Fruit fly (Drosophila melanogaster) whole organism, embryonic: Measurements from ENCODE around the gene Fst.

Experiments
- Atf6 ChIP-seq: fragments of 200-800 bp; sonication (Bioruptor generic); IDR thresholded peaks from 2 replicates; pipeline ENCODE4 v1.3.6; 2022; ENCODE audit warnings: missing biosample characterization, missing genetic modification characterization
- BtbVII ChIP-seq: fragments of 200-800 bp; sonication (Bioruptor generic); optimal IDR thresholded peaks from 3 replicates; lab custom pipeline; 2017; ENCODE audit warnings: missing biosample characterization, mild to moderate bottlenecking, missing genetic modification characterization
- CG10462 ChIP-seq: fragments of 200-800 bp; sonication (Bioruptor generic); optimal IDR thresholded peaks from 2 replicates; lab custom pipeline; 2016; ENCODE audit warnings: missing biosample characterization, missing genetic modification characterization
- CG12299 ChIP-seq: fragments of 200-800 bp; sonication (Bioruptor generic); optimal IDR thresholded peaks from 2 replicates; lab custom pipeline; 2018; ENCODE audit warnings: missing biosample characterization, mild to moderate bottlenecking, missing genetic modification characterization
- CG13624 ChIP-seq: fragments of 200-800 bp; sonication (Bioruptor generic); optimal IDR thresholded peaks from 2 replicates; lab custom pipeline; 2016; ENCODE audit warnings: missing biosample characterization, missing genetic modification characterization
- CG13894 ChIP-seq: fragments of 200-800 bp; sonication (Bioruptor generic); optimal IDR thresholded peaks from 3 replicates; lab custom pipeline; 2018; ENCODE audit warnings: missing biosample characterization, mild to moderate bottlenecking, missing genetic modification characterization, moderate library complexity
- CG17359 ChIP-seq: fragments of 200-800 bp; sonication (Bioruptor generic); optimal IDR thresholded peaks from 3 replicates; lab custom pipeline; 2018; ENCODE audit warnings: missing biosample characterization, mild to moderate bottlenecking, missing genetic modification characterization, moderate library complexity
- CG17802 ChIP-seq: fragments of 200-800 bp; sonication (Bioruptor generic); optimal IDR thresholded peaks from 2 replicates; lab custom pipeline; 2018; ENCODE audit warnings: missing biosample characterization, mild to moderate bottlenecking, missing genetic modification characterization, moderate library complexity
- CG2129 ChIP-seq: fragments of 200-800 bp; sonication (Bioruptor generic); IDR thresholded peaks from 2 replicates; pipeline ENCODE4 v1.3.6; 2022; ENCODE audit warnings: missing biosample characterization, missing genetic modification characterization; ENCODE audit not compliant: partially characterized antibody
- CG2199 ChIP-seq: fragments of 200-800 bp; sonication (Bioruptor generic); IDR thresholded peaks from 3 replicates; pipeline ENCODE4 v1.3.6; 2022; ENCODE audit warnings: missing biosample characterization, missing genetic modification characterization
- CG3065 ChIP-seq: fragments of 200-800 bp; sonication (Bioruptor generic); optimal IDR thresholded peaks from 2 replicates; lab custom pipeline; 2016; ENCODE audit warnings: missing biosample characterization, missing genetic modification characterization
- CG34422 ChIP-seq: fragments of 200-800 bp; sonication (Bioruptor generic); IDR thresholded peaks from 3 replicates; pipeline ENCODE4 v1.3.6; 2022; ENCODE audit warnings: missing biosample characterization, missing genetic modification characterization
- CG4617 ChIP-seq: fragments of 200-800 bp; sonication (Bioruptor generic); optimal IDR thresholded peaks from 3 replicates; lab custom pipeline; 2016; ENCODE audit warnings: missing biosample characterization, missing genetic modification characterization, borderline replicate concordance
- CG8924 ChIP-seq: fragments of 200-800 bp; optimal IDR thresholded peaks from 3 replicates; lab custom pipeline; 2019; ENCODE audit warnings: missing biosample characterization, mild to moderate bottlenecking, missing genetic modification characterization, moderate library complexity
- CG9876 ChIP-seq: fragments of 200-800 bp; sonication (Bioruptor generic); optimal IDR thresholded peaks from 2 replicates; lab custom pipeline; 2016; ENCODE audit warnings: missing biosample characterization, missing genetic modification characterization
- CG9932 ChIP-seq: fragments of 200-800 bp; sonication (Bioruptor generic); IDR thresholded peaks from 2 replicates; pipeline ENCODE4 v1.3.6; 2022; ENCODE audit warnings: missing biosample characterization, missing genetic modification characterization
- CTCF ChIP-seq: fragments of 200-800 bp; sonication (Bioruptor generic); optimal IDR thresholded peaks from 2 replicates; lab custom pipeline; 2017; ENCODE audit warnings: missing biosample characterization, mild to moderate bottlenecking, missing genetic modification characterization, moderate library complexity
- Dad ChIP-seq: fragments of 200-800 bp; sonication (Bioruptor generic); optimal IDR thresholded peaks from 3 replicates; lab custom pipeline; 2016; ENCODE audit warnings: missing biosample characterization, missing genetic modification characterization
- Dp ChIP-seq: fragments of 200-800 bp; sonication (Bioruptor generic); optimal IDR thresholded peaks from 2 replicates; lab custom pipeline; 2018; ENCODE audit warnings: missing biosample characterization, mild to moderate bottlenecking, missing genetic modification characterization, moderate library complexity
- Lhr ChIP-seq: fragments of 200-800 bp; sonication (Bioruptor generic); optimal IDR thresholded peaks from 3 replicates; lab custom pipeline; 2017; ENCODE audit warnings: mild to moderate bottlenecking, missing biosample characterization, missing genetic modification reagents, missing genetic modification characterization
- MBD-R2 ChIP-seq: fragments of 200-800 bp; sonication (Bioruptor generic); IDR thresholded peaks from 2 replicates; pipeline ENCODE4 v1.3.6; 2022; ENCODE audit warnings: missing biosample characterization, missing genetic modification characterization
- NfI ChIP-seq: fragments of 200-800 bp; sonication (Bioruptor generic); optimal IDR thresholded peaks from 3 replicates; lab custom pipeline; 2018; ENCODE audit warnings: missing biosample characterization, mild to moderate bottlenecking, missing genetic modification characterization, moderate library complexity
- Opbp ChIP-seq: fragments of 200-800 bp; sonication (Bioruptor generic); IDR thresholded peaks from 3 replicates; pipeline ENCODE4 v1.3.6; 2022; ENCODE audit warnings: missing biosample characterization, missing genetic modification characterization; ENCODE audit not compliant: partially characterized antibody
- YL-1 ChIP-seq: fragments of 200-800 bp; sonication (Bioruptor generic); optimal IDR thresholded peaks from 3 replicates; lab custom pipeline; 2017; ENCODE audit warnings: missing biosample characterization, mild to moderate bottlenecking, missing genetic modification characterization
- ara ChIP-seq: fragments of 200-800 bp; sonication (Bioruptor generic); IDR thresholded peaks from 2 replicates; pipeline ENCODE4 v1.3.6; 2022; ENCODE audit warnings: missing biosample characterization, missing genetic modification characterization
- ash1 ChIP-seq: fragments of 200-800 bp; sonication (Bioruptor generic); optimal IDR thresholded peaks from 2 replicates; lab custom pipeline; 2018; ENCODE audit warnings: missing biosample characterization, mild to moderate bottlenecking, missing genetic modification characterization
- ato ChIP-seq: fragments of 200-800 bp; sonication (Bioruptor generic); IDR thresholded peaks from 2 replicates; pipeline ENCODE4 v1.3.6; 2022; ENCODE audit warnings: missing biosample characterization, missing genetic modification characterization; ENCODE audit not compliant: partially characterized antibody
- bbx ChIP-seq: fragments of 200-800 bp; sonication (Bioruptor generic); IDR thresholded peaks from 2 replicates; pipeline ENCODE4 v1.3.6; 2022; ENCODE audit warnings: missing biosample characterization, missing genetic modification characterization; ENCODE audit not compliant: partially characterized antibody
- bigmax ChIP-seq: fragments of 200-800 bp; sonication (Bioruptor generic); optimal IDR thresholded peaks from 2 replicates; lab custom pipeline; 2018; ENCODE audit warnings: missing biosample characterization, mild to moderate bottlenecking, missing genetic modification characterization
- chinmo ChIP-seq: fragments of 200-800 bp; sonication (Bioruptor generic); IDR thresholded peaks from 4 replicates; pipeline ENCODE4 v1.3.6; 2022; ENCODE audit warnings: missing biosample characterization, missing genetic modification characterization; ENCODE audit not compliant: partially characterized antibody
- danr ChIP-seq: fragments of 200-800 bp; sonication (Bioruptor generic); IDR thresholded peaks from 2 replicates; pipeline ENCODE4 v1.3.6; 2022; ENCODE audit warnings: missing biosample characterization, missing genetic modification characterization
- dm ChIP-seq: fragments of 200-800 bp; sonication (Bioruptor generic); optimal IDR thresholded peaks from 3 replicates; lab custom pipeline; 2016; ENCODE audit warnings: missing biosample characterization, missing genetic modification characterization
- dysf ChIP-seq: fragments of 200-800 bp; sonication (Bioruptor generic); IDR thresholded peaks from 3 replicates; pipeline ENCODE4 v1.3.6; 2022; ENCODE audit warnings: missing biosample characterization, missing genetic modification characterization
- ems ChIP-seq: fragments of 200-800 bp; sonication (Bioruptor generic); optimal IDR thresholded peaks from 3 replicates; lab custom pipeline; 2016; ENCODE audit warnings: missing biosample characterization, missing genetic modification characterization
- gcm ChIP-seq: fragments of 200-800 bp; sonication (Bioruptor generic); optimal IDR thresholded peaks from 2 replicates; lab custom pipeline; 2019; ENCODE audit warnings: missing biosample characterization, mild to moderate bottlenecking, missing genetic modification characterization, moderate library complexity
- gsb-n ChIP-seq: fragments of 200-800 bp; sonication (Bioruptor generic); optimal IDR thresholded peaks from 3 replicates; lab custom pipeline; 2018; ENCODE audit warnings: missing biosample characterization, mild to moderate bottlenecking, missing genetic modification characterization
- hkb ChIP-seq, 2 experiments: fragments of 200-800 bp in 1 of 2; fragments of >200 bp in 1 of 2; sonication (Bioruptor generic) in 1 of 2; IDR thresholded peaks in 1 of 2; optimal IDR thresholded peaks in 1 of 2; 2 replicates each; pipeline versions ENCODE4 v1.3.6 to Lab custom; 2017 to 2022; ENCODE audit warnings: missing biosample characterization in 1 of 2, missing genetic modification characterization in 1 of 2
- lmd ChIP-seq: fragments of 200-800 bp; sonication (Bioruptor generic); IDR thresholded peaks from 2 replicates; pipeline ENCODE4 v1.3.6; 2022; ENCODE audit warnings: missing biosample characterization, missing genetic modification characterization
- p53 ChIP-seq: fragments of 200-800 bp; sonication (Bioruptor generic); optimal IDR thresholded peaks from 2 replicates; lab custom pipeline; 2016; ENCODE audit warnings: missing biosample characterization, missing genetic modification characterization
- pho ChIP-seq: fragments of 200-800 bp; sonication (Bioruptor generic); optimal IDR thresholded peaks from 2 replicates; lab custom pipeline; 2016; ENCODE audit warnings: missing biosample characterization, missing genetic modification characterization
- phol ChIP-seq: fragments of 200-800 bp; sonication (Bioruptor generic); optimal IDR thresholded peaks from 3 replicates; lab custom pipeline; 2018; ENCODE audit warnings: missing biosample characterization, mild to moderate bottlenecking, missing genetic modification characterization, moderate library complexity
- pzg ChIP-seq: fragments of 200-800 bp; sonication (Bioruptor generic); optimal IDR thresholded peaks from 3 replicates; lab custom pipeline; 2018; ENCODE audit warnings: missing biosample characterization, mild to moderate bottlenecking, missing genetic modification characterization, moderate library complexity
- ro ChIP-seq: fragments of 200-800 bp; sonication (Bioruptor generic); IDR thresholded peaks from 2 replicates; pipeline ENCODE4 v1.3.6; 2022; ENCODE audit warnings: missing biosample characterization, missing genetic modification characterization
- row ChIP-seq: fragments of 200-800 bp; sonication (Bioruptor generic); IDR thresholded peaks from 3 replicates; pipeline ENCODE4 v1.3.6; 2022; ENCODE audit warnings: missing biosample characterization, missing genetic modification characterization
- sens ChIP-seq: fragments of 200-800 bp; sonication (Bioruptor generic); peaks from one replicate; lab custom pipeline; 2016; ENCODE audit warnings: missing biosample characterization, missing genetic modification characterization
- tna ChIP-seq: fragments of 200-800 bp; sonication (Bioruptor generic); IDR thresholded peaks from 2 replicates; pipeline ENCODE4 v1.3.6; 2022; ENCODE audit warnings: missing biosample characterization, missing genetic modification characterization; ENCODE audit not compliant: partially characterized antibody
- unc-4 ChIP-seq: fragments of 200-800 bp; sonication (Bioruptor generic); IDR thresholded peaks from 2 replicates; pipeline ENCODE4 v1.3.6; 2022; ENCODE audit warnings: missing biosample characterization, missing genetic modification characterization; ENCODE audit not compliant: partially characterized antibody
- vvl ChIP-seq: fragments of 200-800 bp; sonication (Bioruptor generic); IDR thresholded peaks from 2 replicates; pipeline ENCODE4 v1.3.6; 2022; ENCODE audit warnings: missing biosample characterization, missing genetic modification characterization
- zen ChIP-seq: fragments of 200-800 bp; sonication (Bioruptor generic); optimal IDR thresholded peaks from 3 replicates; lab custom pipeline; 2018; ENCODE audit warnings: missing biosample characterization, mild to moderate bottlenecking, missing genetic modification characterization, moderate library complexity

Fst gene

DNA sequence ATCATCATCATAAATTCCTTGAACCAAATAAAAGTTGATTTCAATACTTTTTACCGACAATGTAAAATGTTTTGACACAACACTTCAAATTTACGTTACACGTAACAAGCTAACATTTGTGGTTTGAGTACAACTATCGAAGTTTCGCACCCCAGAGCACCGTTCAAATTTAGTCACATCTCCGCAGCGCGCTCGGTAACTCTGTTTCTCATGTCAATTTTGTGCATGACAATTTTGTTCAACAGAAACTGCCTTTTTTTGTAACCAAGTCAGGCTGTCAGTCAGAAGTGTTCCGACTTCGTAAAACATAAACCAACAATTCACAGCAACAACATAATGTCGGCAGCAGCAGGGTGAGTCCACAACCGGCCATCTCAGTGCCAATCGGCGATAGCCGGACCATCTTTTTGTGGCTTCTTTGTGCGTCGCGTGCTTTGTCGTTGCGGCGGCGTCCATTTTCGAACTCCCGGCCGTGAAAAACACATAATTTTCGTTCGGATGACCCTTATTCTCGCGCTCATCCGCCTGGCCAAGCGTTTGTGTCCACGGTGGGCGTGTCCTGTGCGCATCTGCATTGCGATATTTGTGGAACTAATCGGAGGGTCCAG is 31.9 kb upstream of the Fst start, which contains the start of gene p23 (continued):
- TF ChIP-seq CG8924, result peak; percentile 32
- TF ChIP-seq CG2129 (GFP tag; lab: Robert Waterston, UW), result no peak
- no peak for TF ChIP-seq ro (GFP tag; lab: Robert Waterston, UW)
- no peak for TF ChIP-seq ash1
- peak; percentile 83; the same call in 1 of the 4 replicates for TF ChIP-seq chinmo (GFP tag; lab: Robert Waterston, UW)
- peak; percentile 70 for TF ChIP-seq dm
- TF ChIP-seq gsb-n, result peak; percentile 32
- peak; percentile 59 for TF ChIP-seq vvl
- TF ChIP-seq phol (tag; lab: Kevin White, UChicago), result peak; percentile 19
- TF ChIP-seq YL-1, result peak; percentile 84
- TF ChIP-seq NfI (GFP tag; lab: Kevin White, UChicago), result peak; percentile 9
- TF ChIP-seq hkb (optimal IDR thresholded peaks at IDR 0.05; lab: Kevin White, UChicago), result peak; percentile 83
- TF ChIP-seq hkb (GFP tag; IDR thresholded peaks at IDR 0.05; lab: Robert Waterston, UW), result no peak
- no peak for TF ChIP-seq CG17359 (tag; lab: Kevin White, UChicago)
- TF ChIP-seq pho (GFP tag; lab: Kevin White, UChicago), result peak; percentile 24
- TF ChIP-seq row (GFP tag; lab: Robert Waterston, UW), result peak; percentile 32; the same call in 1 of the 3 replicates
- no peak for TF ChIP-seq ato (GFP tag; lab: Robert Waterston, UW)
- no peak for TF ChIP-seq CG17802 (tag; lab: Kevin White, UChicago)
- peak; percentile 73; the same call in 1 of the 3 replicates for TF ChIP-seq CG34422 (GFP tag; lab: Robert Waterston, UW)
- TF ChIP-seq CG13894, result no peak
- no peak for TF ChIP-seq ems
- TF ChIP-seq lmd, result no peak
- peak; percentile 52; the same call in 1 of the 3 replicates for TF ChIP-seq CG2199
- no peak for TF ChIP-seq danr
- no peak for TF ChIP-seq dysf (GFP tag; lab: Robert Waterston, UW)
- TF ChIP-seq CG10462 (GFP tag; lab: Kevin White, UChicago), result no peak
- peak; percentile 96 for TF ChIP-seq bigmax
- TF ChIP-seq CTCF (GFP tag; lab: Kevin White, UChicago), result peak; percentile 81
- TF ChIP-seq tna, result peak; percentile 9; the same call in 1 of the 2 replicates
- TF ChIP-seq Dad (GFP tag; lab: Kevin White, UChicago), result peak; percentile 15
- TF ChIP-seq zen (tag; lab: Kevin White, UChicago), result no peak
- peak; percentile 32 for TF ChIP-seq CG9876 (GFP tag; lab: Kevin White, UChicago)
- TF ChIP-seq pzg (GFP tag; lab: Kevin White, UChicago), result peak; percentile 97
- no peak for TF ChIP-seq CG3065 (GFP tag; lab: Kevin White, UChicago)
- TF ChIP-seq Lhr (GFP tag; lab: Kevin White, UChicago), result peak; percentile 92
- TF ChIP-seq unc-4 (GFP tag; lab: Robert Waterston, UW), result 0 out of 2 replicates have a peak, but pooled peaks have one; percentile 27
- no peak for TF ChIP-seq ara (GFP tag; lab: Robert Waterston, UW)
- TF ChIP-seq Atf6 (GFP tag; lab: Robert Waterston, UW), result no peak
- no peak for TF ChIP-seq gcm
- peak; percentile 62 for TF ChIP-seq sens
- TF ChIP-seq BtbVII (GFP tag; lab: Kevin White, UChicago), result no peak
- peak; percentile 69 for TF ChIP-seq p53 (GFP tag; lab: Kevin White, UChicago)
- peak; percentile 59 for TF ChIP-seq CG13624 (GFP tag; lab: Kevin White, UChicago)
- TF ChIP-seq Opbp (GFP tag; lab: Robert Waterston, UW), result peak; percentile 61; the same call in 2 of the 3 replicates
- peak; percentile 81 for TF ChIP-seq CG4617
- TF ChIP-seq MBD-R2, result peak; percentile 87
- no peak; the same call in 1 of the 2 replicates for TF ChIP-seq CG9932 (GFP tag; lab: Robert Waterston, UW)
- TF ChIP-seq Dp (GFP tag; lab: Kevin White, UChicago), result peak; percentile 51
- no peak for TF ChIP-seq CG12299 (tag; lab: Kevin White, UChicago)
- peak; percentile 60 for TF ChIP-seq bbx (GFP tag; lab: Robert Waterston, UW)
